Fruit fly (Drosophila melanogaster) whole organism, embryonic: ENCODE results near the gene Trm1.

Source experiments
- BEAF-32 ChIP-seq: fragments of 200-800 bp; sonication (Bioruptor generic); optimal IDR thresholded peaks from 3 replicates; lab custom pipeline; 2017; ENCODE audit warnings: missing biosample characterization, missing genetic modification characterization, mild to moderate bottlenecking, moderate library complexity, missing genetic modification reagents
- BtbVII ChIP-seq: fragments of 200-800 bp; sonication (Bioruptor generic); optimal IDR thresholded peaks from 3 replicates; lab custom pipeline; 2017; ENCODE audit warnings: missing biosample characterization, mild to moderate bottlenecking, missing genetic modification characterization
- CG10565 ChIP-seq: fragments of 200-800 bp; sonication (Bioruptor generic); optimal IDR thresholded peaks from 3 replicates; lab custom pipeline; 2016; ENCODE audit warnings: missing biosample characterization, mild to moderate bottlenecking, missing genetic modification characterization
- CG11085 ChIP-seq: fragments of 200-800 bp; sonication (Bioruptor generic); IDR thresholded peaks from 2 replicates; pipeline ENCODE4 v1.3.6; 2022; ENCODE audit warnings: missing biosample characterization, missing genetic modification characterization
- CG11696 ChIP-seq: fragments of 200-800 bp; sonication (Bioruptor generic); IDR thresholded peaks from 2 replicates; pipeline ENCODE4 v1.3.6; 2022; ENCODE audit warnings: missing biosample characterization, missing genetic modification characterization
- CG12769 ChIP-seq: fragments of 200-800 bp; sonication (Bioruptor generic); optimal IDR thresholded peaks from 2 replicates; lab custom pipeline; 2019; ENCODE audit warnings: missing biosample characterization, mild to moderate bottlenecking, missing genetic modification characterization, moderate library complexity
- CG13123 ChIP-seq: fragments of 200-800 bp; sonication (Bioruptor generic); optimal IDR thresholded peaks from 2 replicates; lab custom pipeline; 2016; ENCODE audit warnings: missing biosample characterization, missing genetic modification characterization
- CG15011 ChIP-seq: fragments of 200-800 bp; sonication (Bioruptor generic); optimal IDR thresholded peaks from 3 replicates; lab custom pipeline; 2018; ENCODE audit warnings: missing biosample characterization, mild to moderate bottlenecking, missing genetic modification characterization
- CG3065 ChIP-seq: fragments of 200-800 bp; sonication (Bioruptor generic); optimal IDR thresholded peaks from 2 replicates; lab custom pipeline; 2016; ENCODE audit warnings: missing biosample characterization, missing genetic modification characterization
- CG31224 ChIP-seq: fragments of 200-800 bp; sonication (Bioruptor generic); IDR thresholded peaks from 2 replicates; pipeline ENCODE4 v1.3.6; 2022; ENCODE audit warnings: missing biosample characterization, missing genetic modification characterization
- CG4424 ChIP-seq: fragments of 200-800 bp; sonication (Bioruptor generic); optimal IDR thresholded peaks from 3 replicates; lab custom pipeline; 2016; ENCODE audit warnings: missing biosample characterization, missing genetic modification characterization
- CG6272 ChIP-seq: fragments of 200-800 bp; sonication (Bioruptor generic); IDR thresholded peaks from 2 replicates; pipeline ENCODE4 v1.3.6; 2022; ENCODE audit warnings: missing biosample characterization, missing genetic modification characterization
- CG7271 ChIP-seq: fragments of 200-800 bp; sonication (Bioruptor generic); optimal IDR thresholded peaks from 2 replicates; lab custom pipeline; 2018; ENCODE audit warnings: missing biosample characterization, mild to moderate bottlenecking, missing genetic modification characterization, moderate library complexity
- CG8388 ChIP-seq: fragments of 200-800 bp; sonication (Bioruptor generic); optimal IDR thresholded peaks from 2 replicates; lab custom pipeline; 2019; ENCODE audit warnings: missing biosample characterization, mild to moderate bottlenecking, missing genetic modification characterization, moderate library complexity
- CG8765 ChIP-seq: fragments of 200-800 bp; sonication (Bioruptor generic); IDR thresholded peaks from 2 replicates; pipeline ENCODE4 v1.3.6; 2022; ENCODE audit warnings: missing biosample characterization, missing genetic modification characterization
- CG9609 ChIP-seq: fragments of 200-800 bp; sonication (Bioruptor generic); optimal IDR thresholded peaks from 3 replicates; lab custom pipeline; 2016; ENCODE audit warnings: missing biosample characterization, missing genetic modification characterization
- CG9727 ChIP-seq: fragments of 200-800 bp; sonication (Bioruptor generic); optimal IDR thresholded peaks from 3 replicates; lab custom pipeline; 2017; ENCODE audit warnings: missing biosample characterization, mild to moderate bottlenecking, missing genetic modification characterization
- CG9876 ChIP-seq: fragments of 200-800 bp; sonication (Bioruptor generic); optimal IDR thresholded peaks from 2 replicates; lab custom pipeline; 2016; ENCODE audit warnings: missing biosample characterization, missing genetic modification characterization
- Chrac-16 ChIP-seq: fragments of 200-800 bp; sonication (Bioruptor generic); optimal IDR thresholded peaks from 3 replicates; lab custom pipeline; 2016; ENCODE audit warnings: missing biosample characterization, missing genetic modification characterization
- Deaf1 ChIP-seq: fragments of 200-800 bp; optimal IDR thresholded peaks from 3 replicates; lab custom pipeline; 2019; ENCODE audit warnings: missing biosample characterization, mild to moderate bottlenecking, missing genetic modification characterization, moderate library complexity
- Dek ChIP-seq: fragments of 200-800 bp; sonication (Bioruptor generic); optimal IDR thresholded peaks from 3 replicates; lab custom pipeline; 2019; ENCODE audit warnings: missing biosample characterization, mild to moderate bottlenecking, missing genetic modification characterization, moderate library complexity
- Ets97D ChIP-seq: fragments of 200-800 bp; sonication (Bioruptor generic); optimal IDR thresholded peaks from 3 replicates; lab custom pipeline; 2016; ENCODE audit warnings: missing biosample characterization, missing genetic modification characterization
- Fer1 ChIP-seq: fragments of 200-800 bp; sonication (Bioruptor generic); optimal IDR thresholded peaks from 2 replicates; lab custom pipeline; 2017; ENCODE audit warnings: missing biosample characterization, mild to moderate bottlenecking, missing genetic modification characterization
- HLHmδ ChIP-seq: fragments of 200-800 bp; sonication (Bioruptor generic); optimal IDR thresholded peaks from 2 replicates; lab custom pipeline; 2018; ENCODE audit warnings: missing biosample characterization, mild to moderate bottlenecking, missing genetic modification characterization, moderate library complexity
- Med ChIP-seq: fragments of 200-800 bp; sonication (Bioruptor generic); peaks from one replicate; lab custom pipeline; 2016; ENCODE audit warnings: missing biosample characterization, missing genetic modification characterization, mild to moderate bottlenecking, inconsistent platforms, moderate library complexity
- Mrtf ChIP-seq: fragments of 200-800 bp; sonication (Bioruptor generic); IDR thresholded peaks from 3 replicates; pipeline ENCODE4 v1.3.6; 2022; ENCODE audit warnings: missing biosample characterization, missing genetic modification characterization
- YL-1 ChIP-seq: fragments of 200-800 bp; sonication (Bioruptor generic); optimal IDR thresholded peaks from 3 replicates; lab custom pipeline; 2017; ENCODE audit warnings: missing biosample characterization, mild to moderate bottlenecking, missing genetic modification characterization
- al ChIP-seq: fragments of 200-800 bp; sonication (Bioruptor generic); IDR thresholded peaks from 2 replicates; pipeline ENCODE4 v1.3.6; 2022; ENCODE audit warnings: missing biosample characterization, missing genetic modification characterization
- aop ChIP-seq: fragments of 200-800 bp; sonication (Bioruptor generic); IDR thresholded peaks from 2 replicates; pipeline ENCODE4 v1.3.6; 2022; ENCODE audit warnings: missing biosample characterization, missing genetic modification characterization
- ase ChIP-seq: fragments of 200-800 bp; sonication (Bioruptor generic); IDR thresholded peaks from 3 replicates; pipeline ENCODE4 v1.3.6; 2022; ENCODE audit warnings: missing biosample characterization, missing genetic modification characterization
- bab2 ChIP-seq: fragments of 200-800 bp; sonication (Bioruptor generic); optimal IDR thresholded peaks from 2 replicates; lab custom pipeline; 2016; ENCODE audit warnings: missing biosample characterization, missing genetic modification characterization
- cas ChIP-seq: fragments of 200-800 bp; sonication (Bioruptor generic); IDR thresholded peaks from 2 replicates; pipeline ENCODE4 v1.3.6; 2022; ENCODE audit warnings: missing biosample characterization, missing genetic modification characterization
- croc ChIP-seq: fragments of 200-800 bp; sonication (Bioruptor generic); conservative IDR thresholded peaks from 3 replicates; pipeline ENCODE4 v1.3.6; 2022; ENCODE audit warnings: missing biosample characterization, missing genetic modification characterization
- cwo ChIP-seq: fragments of 200-800 bp; sonication (Bioruptor generic); optimal IDR thresholded peaks from 3 replicates; lab custom pipeline; 2017; ENCODE audit warnings: missing biosample characterization, missing genetic modification characterization, mild to moderate bottlenecking, moderate library complexity, missing genetic modification reagents
- fu2 ChIP-seq: fragments of 200-800 bp; sonication (Bioruptor generic); optimal IDR thresholded peaks from 2 replicates; lab custom pipeline; 2016; ENCODE audit warnings: missing biosample characterization, missing genetic modification characterization
- gt ChIP-seq: fragments of 200-800 bp; sonication (Bioruptor generic); IDR thresholded peaks from 2 replicates; pipeline ENCODE4 v1.3.6; 2022; ENCODE audit warnings: missing biosample characterization, missing genetic modification characterization
- ham ChIP-seq: fragments of 200-800 bp; sonication (Bioruptor generic); IDR thresholded peaks from 2 replicates; pipeline ENCODE4 v1.3.6; 2022; ENCODE audit warnings: missing biosample characterization, missing genetic modification characterization
- kni ChIP-seq: fragments of 200-800 bp; sonication (Bioruptor generic); optimal IDR thresholded peaks from 3 replicates; lab custom pipeline; 2017; ENCODE audit warnings: mild to moderate bottlenecking, missing biosample characterization, missing genetic modification reagents, missing genetic modification characterization
- lbe ChIP-seq: fragments of 200-800 bp; sonication (Bioruptor generic); optimal IDR thresholded peaks from 2 replicates; lab custom pipeline; 2016; ENCODE audit warnings: missing biosample characterization, mild to moderate bottlenecking, missing genetic modification characterization
- pan ChIP-seq, 4 experiments: fragments of >200 bp in 3 of 4; fragments of 200-800 bp in 1 of 4; sonication (Bioruptor generic) in 1 of 4; optimal IDR thresholded peaks in 3 of 4; IDR thresholded peaks in 1 of 4; 2 replicates each; pipeline versions ENCODE4 v1.3.6 to Lab custom; 2017 to 2022; ENCODE audit warnings: missing biosample characterization in 2 of 4, missing genetic modification characterization in 2 of 4, mixed read lengths in 1 of 4
- pb ChIP-seq: fragments of 200-800 bp; sonication (Bioruptor generic); optimal IDR thresholded peaks from 3 replicates; lab custom pipeline; 2016; ENCODE audit warnings: missing biosample characterization, missing genetic modification characterization
- rib ChIP-seq: fragments of 200-800 bp; sonication (Bioruptor generic); IDR thresholded peaks from 2 replicates; pipeline ENCODE4 v1.3.6; 2022; ENCODE audit warnings: missing biosample characterization, missing genetic modification characterization
- row ChIP-seq: fragments of 200-800 bp; sonication (Bioruptor generic); IDR thresholded peaks from 3 replicates; pipeline ENCODE4 v1.3.6; 2022; ENCODE audit warnings: missing biosample characterization, missing genetic modification characterization
- sisA ChIP-seq: fragments of 200-800 bp; sonication (Bioruptor generic); IDR thresholded peaks from 2 replicates; pipeline ENCODE4 v1.3.6; 2022; ENCODE audit warnings: missing biosample characterization, missing genetic modification characterization
- tgo ChIP-seq: fragments of 200-800 bp; sonication (Bioruptor generic); IDR thresholded peaks from 3 replicates; pipeline ENCODE4 v1.3.6; 2022; ENCODE audit warnings: missing biosample characterization, missing genetic modification characterization
- tll ChIP-seq, 2 experiments: fragments of 200-800 bp in 1 of 2; fragments of >200 bp in 1 of 2; sonication (Bioruptor generic) in 1 of 2; optimal IDR thresholded peaks; 2 replicates each; lab custom pipeline; 2017 to 2019; ENCODE audit warnings: missing biosample characterization in 2 of 2, missing genetic modification characterization in 2 of 2, mild to moderate bottlenecking in 1 of 2, moderate library complexity in 1 of 2
- unpg ChIP-seq: fragments of 200-800 bp; sonication (Bioruptor generic); optimal IDR thresholded peaks from 3 replicates; lab custom pipeline; 2018; ENCODE audit warnings: missing biosample characterization, mild to moderate bottlenecking, missing genetic modification characterization, moderate library complexity
- wek ChIP-seq: fragments of 200-800 bp; sonication (Bioruptor generic); optimal IDR thresholded peaks from 3 replicates; lab custom pipeline; 2018; ENCODE audit warnings: missing biosample characterization, mild to moderate bottlenecking, missing genetic modification characterization, moderate library complexity
- yki ChIP-seq: fragments of >200 bp; optimal IDR thresholded peaks from 3 replicates; lab custom pipeline; 2018
- zen ChIP-seq: fragments of 200-800 bp; sonication (Bioruptor generic); optimal IDR thresholded peaks from 3 replicates; lab custom pipeline; 2018; ENCODE audit warnings: missing biosample characterization, mild to moderate bottlenecking, missing genetic modification characterization, moderate library complexity

Gene Trm1

dm6 chr2L:12435976-12436771 lies 8.3 kb downstream of the Trm1 start (continued):
- TF ChIP-seq Med (GFP tag; lab: Kevin White, UChicago) (peak; percentile 71), row (GFP tag; lab: Robert Waterston, UW) (peak; percentile 88), CG13123 (GFP tag; lab: Kevin White, UChicago) (no peak), CG11696 (GFP tag; lab: Robert Waterston, UW) (no peak), ham (GFP tag; lab: Robert Waterston, UW) (no peak), bab2 (no peak), CG9876 (no peak), gt (no peak), tgo (GFP tag; lab: Robert Waterston, UW) (no peak; the same call in 2 of the 3 replicates), Dek (tag; lab: Kevin White, UChicago) (no peak), CG6272 (GFP tag; lab: Robert Waterston, UW) (no peak), CG10565 (GFP tag; lab: Kevin White, UChicago) (no peak), CG8388 (GFP tag; lab: Kevin White, UChicago) (no peak), tll (GFP tag; optimal IDR thresholded peaks at IDR 0.05; lab: Kevin White, UChicago) (no peak), CG3065 (GFP tag; lab: Kevin White, UChicago) (no peak), pb (GFP tag; lab: Kevin White, UChicago) (no peak), BtbVII (GFP tag; lab: Kevin White, UChicago) (no peak), CG12769 (peak; percentile 84), CG7271 (tag; lab: Kevin White, UChicago) (no peak), kni (GFP tag; lab: Kevin White, UChicago) (no peak), cwo (peak; percentile 17), Ets97D (GFP tag; lab: Kevin White, UChicago) (no peak), CG31224 (no peak), lbe (GFP tag; lab: Kevin White, UChicago) (no peak), Mrtf (no peak), CG8765 (GFP tag; lab: Robert Waterston, UW) (no peak), Fer1 (GFP tag; lab: Kevin White, UChicago) (peak; percentile 22), CG9609 (GFP tag; lab: Kevin White, UChicago) (no peak), HLHmδ (GFP tag; lab: Kevin White, UChicago) (peak; percentile 37), BEAF-32 (GFP tag; lab: Kevin White, UChicago) (peak; percentile 37), YL-1 (GFP tag; lab: Kevin White, UChicago) (peak; percentile 67), CG4424 (peak; percentile 10), fu2 (GFP tag; lab: Kevin White, UChicago) (no peak), pan (optimal IDR thresholded peaks at IDR 0.05; lab: Kevin White, UChicago) (no peak), pan (GFP tag; optimal IDR thresholded peaks at IDR 0.05 in 1 of 2, IDR thresholded peaks at IDR 0.05 in 1 of 2) (no peak), CG9727 (GFP tag; lab: Kevin White, UChicago) (no peak), Deaf1 (tag; lab: Kevin White, UChicago) (no peak), rib (GFP tag; lab: Robert Waterston, UW) (no peak), ase (GFP tag; lab: Robert Waterston, UW) (no peak), al (GFP tag; lab: Robert Waterston, UW) (no peak), Chrac-16 (GFP tag; lab: Kevin White, UChicago) (no peak), unpg (no peak), CG15011 (GFP tag; lab: Kevin White, UChicago) (no peak), wek (no peak), aop (GFP tag; lab: Robert Waterston, UW) (no peak), yki (lab: Kevin White, UChicago) (peak; percentile 35), zen (tag; lab: Kevin White, UChicago) (no peak), sisA (GFP tag; lab: Robert Waterston, UW) (no peak), croc (no peak), cas (GFP tag; lab: Robert Waterston, UW) (no peak), CG11085 (GFP tag; lab: Robert Waterston, UW) (no peak)
